Fruit fly (Drosophila melanogaster) whole organism, embryonic: ENCODE measurements around the gene Hinfp.
A peak's percentile ranks its signal among the peaks of the same experiment; 100 is the strongest.

Experiments used
- Asciz ChIP-seq: fragments of 200-800 bp; sonication (Bioruptor generic); optimal IDR thresholded peaks from 2 replicates; lab custom pipeline; 2017; ENCODE audit warnings: missing biosample characterization, mild to moderate bottlenecking, missing genetic modification characterization, missing genetic modification reagents
- CG10543 ChIP-seq: fragments of 200-800 bp; sonication (Bioruptor generic); optimal IDR thresholded peaks from 3 replicates; lab custom pipeline; 2017; ENCODE audit warnings: missing biosample characterization, mild to moderate bottlenecking, missing genetic modification characterization, moderate library complexity
- CG12071 ChIP-seq: fragments of 200-800 bp; sonication (Bioruptor generic); optimal IDR thresholded peaks from 3 replicates; lab custom pipeline; 2018; ENCODE audit warnings: missing biosample characterization, mild to moderate bottlenecking, missing genetic modification characterization
- CG12769 ChIP-seq: fragments of 200-800 bp; sonication (Bioruptor generic); optimal IDR thresholded peaks from 2 replicates; lab custom pipeline; 2019; ENCODE audit warnings: missing biosample characterization, mild to moderate bottlenecking, missing genetic modification characterization, moderate library complexity
- CG13624 ChIP-seq: fragments of 200-800 bp; sonication (Bioruptor generic); optimal IDR thresholded peaks from 2 replicates; lab custom pipeline; 2016; ENCODE audit warnings: missing biosample characterization, missing genetic modification characterization
- CG15479 ChIP-seq: fragments of 200-800 bp; sonication (Bioruptor generic); optimal IDR thresholded peaks from 3 replicates; lab custom pipeline; 2019; ENCODE audit warnings: missing biosample characterization, mild to moderate bottlenecking, missing genetic modification characterization, moderate library complexity
- CG1603 ChIP-seq: fragments of 200-800 bp; sonication (Bioruptor generic); optimal IDR thresholded peaks from 2 replicates; lab custom pipeline; 2019; ENCODE audit warnings: missing biosample characterization, mild to moderate bottlenecking, missing genetic modification characterization, moderate library complexity
- CG1647 ChIP-seq: fragments of 200-800 bp; sonication (Bioruptor generic); optimal IDR thresholded peaks from 3 replicates; lab custom pipeline; 2016; ENCODE audit warnings: missing biosample characterization, missing genetic modification characterization
- CG16815 ChIP-seq: fragments of 200-800 bp; sonication (Bioruptor generic); optimal IDR thresholded peaks from 3 replicates; lab custom pipeline; 2017; ENCODE audit warnings: missing biosample characterization, mild to moderate bottlenecking, missing genetic modification characterization
- CG17361 ChIP-seq: fragments of 200-800 bp; sonication (Bioruptor generic); IDR thresholded peaks from 3 replicates; pipeline ENCODE4 v1.3.6; 2022; ENCODE audit warnings: missing biosample characterization, missing genetic modification characterization
- CG18599 ChIP-seq: fragments of 200-800 bp; sonication (Bioruptor generic); optimal IDR thresholded peaks from 3 replicates; lab custom pipeline; 2017; ENCODE audit warnings: missing biosample characterization, missing genetic modification characterization, mild to moderate bottlenecking, moderate library complexity, missing genetic modification reagents
- CG3065 ChIP-seq: fragments of 200-800 bp; sonication (Bioruptor generic); optimal IDR thresholded peaks from 2 replicates; lab custom pipeline; 2016; ENCODE audit warnings: missing biosample characterization, missing genetic modification characterization
- CG34422 ChIP-seq: fragments of 200-800 bp; sonication (Bioruptor generic); IDR thresholded peaks from 3 replicates; pipeline ENCODE4 v1.3.6; 2022; ENCODE audit warnings: missing biosample characterization, missing genetic modification characterization
- CG7928 ChIP-seq: fragments of 200-800 bp; sonication (Bioruptor generic); optimal IDR thresholded peaks from 2 replicates; lab custom pipeline; 2017; ENCODE audit warnings: missing biosample characterization, mild to moderate bottlenecking, missing genetic modification characterization
- CG8089 ChIP-seq: fragments of 200-800 bp; sonication (Bioruptor generic); optimal IDR thresholded peaks from 3 replicates; lab custom pipeline; 2016; ENCODE audit warnings: missing biosample characterization, missing genetic modification characterization
- D19B ChIP-seq: fragments of 200-800 bp; sonication (Bioruptor generic); optimal IDR thresholded peaks from 2 replicates; lab custom pipeline; 2017; ENCODE audit warnings: missing biosample characterization, mild to moderate bottlenecking, missing genetic modification characterization
- Dip3 ChIP-seq: fragments of 200-800 bp; sonication (Bioruptor generic); optimal IDR thresholded peaks from 3 replicates; lab custom pipeline; 2016; ENCODE audit warnings: missing biosample characterization, missing genetic modification characterization
- E2f1 ChIP-seq: fragments of 200-800 bp; sonication (Bioruptor generic); IDR thresholded peaks from 2 replicates; pipeline ENCODE4 v1.3.6; 2022; ENCODE audit warnings: missing biosample characterization, missing genetic modification characterization
- ERR ChIP-seq: fragments of 200-800 bp; sonication (Bioruptor generic); optimal IDR thresholded peaks from 2 replicates; lab custom pipeline; 2016; ENCODE audit warnings: missing biosample characterization, missing genetic modification characterization
- Hey ChIP-seq: fragments of 200-800 bp; sonication (Bioruptor generic); optimal IDR thresholded peaks from 3 replicates; lab custom pipeline; 2018; ENCODE audit warnings: missing biosample characterization, mild to moderate bottlenecking, missing genetic modification characterization
- Hr39 ChIP-seq: fragments of >200 bp; optimal IDR thresholded peaks from 2 replicates; lab custom pipeline; 2017
- Hr78 ChIP-seq, 2 experiments: fragments of 200-800 bp in 1 of 2; fragments of >200 bp in 1 of 2; sonication (Bioruptor generic) in 1 of 2; optimal IDR thresholded peaks; 2 replicates each; lab custom pipeline; 2017 to 2019; ENCODE audit warnings: missing biosample characterization in 2 of 2, missing genetic modification characterization in 2 of 2, mild to moderate bottlenecking in 1 of 2, moderate library complexity in 1 of 2
- Lhr ChIP-seq: fragments of 200-800 bp; sonication (Bioruptor generic); optimal IDR thresholded peaks from 3 replicates; lab custom pipeline; 2017; ENCODE audit warnings: mild to moderate bottlenecking, missing biosample characterization, missing genetic modification reagents, missing genetic modification characterization
- NC2β ChIP-seq: fragments of 200-800 bp; sonication (Bioruptor generic); optimal IDR thresholded peaks from 2 replicates; lab custom pipeline; 2016; ENCODE audit warnings: missing biosample characterization, missing genetic modification characterization
- NK7.1 ChIP-seq: fragments of 200-800 bp; sonication (Bioruptor generic); optimal IDR thresholded peaks from 3 replicates; lab custom pipeline; 2016; ENCODE audit warnings: missing biosample characterization, missing genetic modification characterization
- Pdp1 ChIP-seq, 2 experiments: fragments of 200-800 bp; sonication (Bioruptor generic); optimal IDR thresholded peaks; 3 replicates each; lab custom pipeline; 2016; ENCODE audit warnings: missing biosample characterization in 2 of 2, missing genetic modification characterization in 2 of 2, mild to moderate bottlenecking in 1 of 2, moderate library complexity in 1 of 2
- YL-1 ChIP-seq: fragments of 200-800 bp; sonication (Bioruptor generic); optimal IDR thresholded peaks from 3 replicates; lab custom pipeline; 2017; ENCODE audit warnings: missing biosample characterization, mild to moderate bottlenecking, missing genetic modification characterization
- amos ChIP-seq: fragments of 200-800 bp; sonication (Bioruptor generic); IDR thresholded peaks from 2 replicates; pipeline ENCODE4 v1.3.6; 2022; ENCODE audit warnings: missing biosample characterization, missing genetic modification characterization; ENCODE audit not compliant: partially characterized antibody
- bsh ChIP-seq, 2 experiments: fragments of 200-800 bp; sonication (Bioruptor generic); optimal IDR thresholded peaks; 2 replicates each; lab custom pipeline; 2017 to 2018; ENCODE audit warnings: mild to moderate bottlenecking in 2 of 2, missing biosample characterization in 2 of 2, missing genetic modification characterization in 2 of 2, moderate library complexity in 1 of 2
- caup ChIP-seq: fragments of 200-800 bp; sonication (Bioruptor generic); optimal IDR thresholded peaks from 3 replicates; lab custom pipeline; 2017; ENCODE audit warnings: missing biosample characterization, mild to moderate bottlenecking, missing genetic modification characterization, moderate library complexity; ENCODE audit not compliant: severe bottlenecking
- ci ChIP-seq: fragments of 200-800 bp; sonication (Bioruptor generic); IDR thresholded peaks from 3 replicates; pipeline ENCODE4 v1.3.6; 2022; ENCODE audit warnings: missing biosample characterization, missing genetic modification characterization
- dimm ChIP-seq: fragments of 200-800 bp; sonication (Bioruptor generic); IDR thresholded peaks from 2 replicates; pipeline ENCODE4 v1.3.6; 2022; ENCODE audit warnings: missing biosample characterization, missing genetic modification characterization
- grn ChIP-seq: fragments of 200-800 bp; sonication (Bioruptor generic); optimal IDR thresholded peaks from 3 replicates; lab custom pipeline; 2017; ENCODE audit warnings: missing biosample characterization, missing genetic modification characterization
- gsb-n ChIP-seq: fragments of 200-800 bp; sonication (Bioruptor generic); optimal IDR thresholded peaks from 3 replicates; lab custom pipeline; 2018; ENCODE audit warnings: missing biosample characterization, mild to moderate bottlenecking, missing genetic modification characterization
- luna ChIP-seq: fragments of 200-800 bp; sonication (Bioruptor generic); optimal IDR thresholded peaks from 2 replicates; lab custom pipeline; 2016; ENCODE audit warnings: missing biosample characterization, missing genetic modification characterization
- mirr ChIP-seq: fragments of 200-800 bp; sonication (Bioruptor generic); optimal IDR thresholded peaks from 3 replicates; lab custom pipeline; 2018; ENCODE audit warnings: missing biosample characterization, mild to moderate bottlenecking, missing genetic modification characterization
- pfk ChIP-seq: fragments of 200-800 bp; sonication (Bioruptor generic); optimal IDR thresholded peaks from 2 replicates; lab custom pipeline; 2018; ENCODE audit warnings: missing biosample characterization, mild to moderate bottlenecking, missing genetic modification characterization, moderate library complexity
- sens ChIP-seq: fragments of 200-800 bp; sonication (Bioruptor generic); peaks from one replicate; lab custom pipeline; 2016; ENCODE audit warnings: missing biosample characterization, missing genetic modification characterization
- sr ChIP-seq: fragments of 200-800 bp; sonication (Bioruptor generic); IDR thresholded peaks from 3 replicates; pipeline ENCODE4 v1.3.6; 2022; ENCODE audit warnings: missing biosample characterization, missing genetic modification characterization
- tll ChIP-seq, 2 experiments: fragments of 200-800 bp in 1 of 2; fragments of >200 bp in 1 of 2; sonication (Bioruptor generic) in 1 of 2; optimal IDR thresholded peaks; 2 replicates each; lab custom pipeline; 2017 to 2019; ENCODE audit warnings: missing biosample characterization in 2 of 2, missing genetic modification characterization in 2 of 2, mild to moderate bottlenecking in 1 of 2, moderate library complexity in 1 of 2
- twi ChIP-seq: fragments of 200-800 bp; optimal IDR thresholded peaks from 2 replicates; lab custom pipeline; 2019; ENCODE audit warnings: missing biosample characterization, mild to moderate bottlenecking, missing genetic modification characterization, moderate library complexity
- vnd ChIP-seq: fragments of 200-800 bp; sonication (Bioruptor generic); IDR thresholded peaks from 3 replicates; pipeline ENCODE4 v1.3.6; 2022; ENCODE audit warnings: missing biosample characterization, missing genetic modification characterization; ENCODE audit not compliant: partially characterized antibody
- z ChIP-seq: fragments of 200-800 bp; sonication (Bioruptor generic); IDR thresholded peaks from 3 replicates; pipeline ENCODE4 v1.3.6; 2022; ENCODE audit warnings: missing biosample characterization, missing genetic modification characterization
- zen ChIP-seq: fragments of 200-800 bp; sonication (Bioruptor generic); optimal IDR thresholded peaks from 3 replicates; lab custom pipeline; 2018; ENCODE audit warnings: missing biosample characterization, mild to moderate bottlenecking, missing genetic modification characterization, moderate library complexity

The Hinfp gene

DNA sequence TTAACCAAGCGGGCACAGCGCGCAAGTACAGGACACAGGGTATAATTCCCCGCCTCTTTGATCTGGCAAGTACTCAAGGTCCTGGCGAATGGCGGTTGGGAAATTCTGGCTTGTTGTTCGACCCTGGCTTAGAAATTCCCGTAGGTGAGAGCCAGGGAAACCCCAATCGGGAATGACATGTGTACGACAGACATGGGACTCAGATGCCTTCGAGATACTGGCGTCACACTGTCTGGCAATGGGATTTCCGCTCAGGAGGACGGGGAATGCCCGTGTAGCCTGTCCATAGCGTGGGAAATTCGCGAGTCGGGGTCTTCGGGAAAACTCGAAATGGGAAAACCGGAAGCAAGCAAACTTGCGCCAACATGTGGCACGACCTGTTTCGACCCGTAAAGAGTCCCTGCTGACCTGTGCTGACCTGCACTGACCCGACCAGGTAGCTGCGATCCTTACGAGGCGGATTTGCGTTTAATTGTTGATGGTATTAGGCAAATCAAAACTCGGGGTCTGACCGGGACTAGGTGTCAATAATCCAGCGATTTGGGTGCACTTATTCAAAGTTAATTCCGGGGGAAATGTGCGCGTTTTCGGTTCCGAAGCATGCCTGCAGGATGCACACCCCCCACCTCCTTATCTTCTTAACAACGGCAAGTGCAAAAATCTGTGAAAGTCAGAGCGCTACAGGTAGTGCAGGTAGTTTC is 32.6 kb upstream of the Hinfp start:
- TF ChIP-seq zen (peak; percentile 19), CG16815 (GFP tag; lab: Kevin White, UChicago) (no peak), tll (GFP tag; optimal IDR thresholded peaks at IDR 0.05; lab: Kevin White, UChicago) (peak in 1 of 2 experiments; percentile 92), CG15479 (GFP tag; lab: Kevin White, UChicago) (peak; percentile 92), twi (tag; lab: Kevin White, UChicago) (peak; percentile 93), E2f1 (no peak)

DNA sequence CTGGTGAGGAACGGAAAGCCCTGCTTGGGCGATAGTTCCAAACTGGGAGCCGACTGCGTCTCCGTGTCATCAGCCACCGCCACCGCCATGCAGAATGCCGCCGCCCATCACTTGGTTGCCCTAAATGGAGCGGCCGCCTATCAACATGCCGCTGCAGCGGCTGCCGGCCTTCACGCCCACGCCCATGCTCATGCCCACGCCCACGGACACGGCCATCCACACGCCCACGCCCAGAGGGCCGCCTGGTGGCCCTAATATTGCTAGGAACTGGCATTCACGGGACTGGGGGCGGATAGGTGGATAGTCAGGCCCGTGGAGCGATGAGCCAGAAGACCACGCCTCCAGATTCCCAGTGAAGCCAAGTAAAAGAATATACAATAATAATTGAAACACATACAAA is 28.3 kb upstream of the Hinfp start:
- TF ChIP-seq amos (GFP tag; lab: Robert Waterston, UW) = 0 out of 2 replicates have a peak, but pooled peaks have one; percentile 18
- TF ChIP-seq Hr39 (lab: Kevin White, UChicago) = peak; percentile 97
- TF ChIP-seq sr (GFP tag; lab: Robert Waterston, UW) = peak; percentile 73
- peak; percentile 15 for TF ChIP-seq sens (GFP tag; lab: Kevin White, UChicago)
- TF ChIP-seq mirr (GFP tag; lab: Kevin White, UChicago) = no peak
- no peak for TF ChIP-seq Dip3 (GFP tag; lab: Kevin White, UChicago)
- TF ChIP-seq, all 482 proteins: peak for 4

DNA sequence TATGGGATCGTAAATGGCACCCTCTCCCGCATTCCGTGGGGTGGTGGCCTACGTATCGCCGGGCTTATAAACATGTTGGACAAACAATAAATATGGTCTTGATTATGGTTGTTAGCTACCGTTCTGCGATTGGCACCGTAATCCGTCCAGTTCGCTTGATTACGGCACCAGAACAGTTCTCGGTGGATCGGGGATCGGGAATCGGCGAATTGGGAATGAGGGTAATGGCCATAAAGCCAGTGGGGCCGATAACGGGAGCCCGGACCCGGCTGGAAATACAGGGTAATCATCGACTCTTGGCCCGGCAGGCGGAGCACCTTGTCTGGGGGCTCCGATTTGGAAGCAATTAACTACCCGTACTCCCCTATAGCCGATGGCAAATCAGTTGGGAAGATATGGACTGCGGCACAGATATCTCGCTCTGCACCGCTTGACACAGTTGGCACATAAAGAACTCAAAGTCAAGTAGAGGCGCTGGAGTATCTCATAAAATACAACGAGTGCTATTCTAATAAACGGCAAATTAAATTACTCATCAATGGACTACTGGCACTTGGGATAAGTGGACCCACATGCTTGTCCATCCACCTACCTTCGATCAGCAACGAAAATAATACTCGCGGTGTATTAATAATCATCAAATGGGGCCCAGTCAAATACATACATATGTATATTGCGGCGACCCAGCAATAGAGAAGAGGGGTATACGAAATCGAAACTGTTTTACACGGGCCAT is 26.9 kb upstream of the Hinfp start:
- TF ChIP-seq CG1647 (GFP tag; lab: Kevin White, UChicago) = no peak
- TF ChIP-seq dimm (GFP tag; lab: Robert Waterston, UW) = no peak
- peak; percentile 39 for TF ChIP-seq CG10543 (GFP tag; lab: Kevin White, UChicago)
- TF ChIP-seq CG7928 = no peak
- no peak for TF ChIP-seq CG17361 (GFP tag; lab: Robert Waterston, UW)
- no peak for TF ChIP-seq Lhr (GFP tag; lab: Kevin White, UChicago)
- TF ChIP-seq ci (GFP tag; lab: Robert Waterston, UW) = peak; percentile 22; the same call in 1 of the 3 replicates
- no peak for TF ChIP-seq CG8089 (GFP tag; lab: Kevin White, UChicago)
- peak; percentile 71 for TF ChIP-seq CG12769
- TF ChIP-seq CG34422 (GFP tag; lab: Robert Waterston, UW) = no peak
- peak; percentile 7; the same call in 1 of the 3 replicates for TF ChIP-seq vnd (GFP tag; lab: Robert Waterston, UW)
- no peak for TF ChIP-seq caup (GFP tag; lab: Kevin White, UChicago)
- TF ChIP-seq CG18599 (GFP tag; lab: Kevin White, UChicago) = peak; percentile 7
- TF ChIP-seq z (GFP tag; lab: Robert Waterston, UW) = no peak
- no peak for TF ChIP-seq CG3065 (GFP tag; lab: Kevin White, UChicago)
- peak; percentile 14 for TF ChIP-seq Asciz
- peak; percentile 22 for TF ChIP-seq CG12071 (GFP tag; lab: Kevin White, UChicago)
- TF ChIP-seq gsb-n (tag; lab: Kevin White, UChicago) = no peak
- TF ChIP-seq D19B (GFP tag; lab: Kevin White, UChicago) = peak; percentile 6
- peak; percentile 16 for TF ChIP-seq CG1603 (tag; lab: Kevin White, UChicago)
- no peak for TF ChIP-seq Hr78 (GFP tag; optimal IDR thresholded peaks at IDR 0.05; lab: Kevin White, UChicago)
- no peak for TF ChIP-seq NK7.1
- no peak for TF ChIP-seq CG13624 (GFP tag; lab: Kevin White, UChicago)
- TF ChIP-seq ERR (GFP tag; lab: Kevin White, UChicago) = no peak
- TF ChIP-seq grn (GFP tag; lab: Kevin White, UChicago) = peak; percentile 32
- no peak for TF ChIP-seq luna
- TF ChIP-seq YL-1 = no peak
- no peak for TF ChIP-seq NC2β (GFP tag; lab: Kevin White, UChicago)
- TF ChIP-seq pfk = no peak
- TF ChIP-seq bsh (GFP tag; optimal IDR thresholded peaks at IDR 0.05; lab: Kevin White, UChicago) = peak in 1 of 2 experiments; percentile 18
- TF ChIP-seq Pdp1 (GFP tag; optimal IDR thresholded peaks at IDR 0.05; lab: Kevin White, UChicago) = peak in 1 of 2 experiments; percentile 61
- TF ChIP-seq Hey (tag; lab: Kevin White, UChicago) = peak; percentile 99
